Worm (Caenorhabditis elegans) whole organism, L4 larva: ENCODE data around the gene ins-3.

Experiments used
- F44E2.7 ChIP-seq: fragments of 200-800 bp; sonication (Bioruptor generic); IDR thresholded peaks from 2 replicates; pipeline ENCODE4 v2.1.2; 2022; ENCODE audit warnings: missing genetic modification characterization, missing compliant biosample characterization
- R02D3.7 ChIP-seq: fragments of 150-350 bp; sonication (generic microtip); optimal IDR thresholded peaks from 3 replicates; lab custom pipeline; 2014; ENCODE audit warnings: missing biosample characterization, missing genetic modification characterization
- T20F7.1 ChIP-seq: fragments of 200-800 bp; sonication (Bioruptor generic); optimal IDR thresholded peaks from 2 replicates; lab custom pipeline; 2018; ENCODE audit warnings: mild to moderate bottlenecking, missing genetic modification characterization, missing compliant biosample characterization
- Y105C5A.15 ChIP-seq: fragments of 200-800 bp; sonication (Bioruptor generic); IDR thresholded peaks from 2 replicates; pipeline ENCODE4 v1.3.6; 2022; ENCODE audit warnings: missing genetic modification characterization, missing compliant biosample characterization
- Y48G9A.11 ChIP-seq: fragments of 200-800 bp; sonication (Bioruptor generic); IDR thresholded peaks from 2 replicates; pipeline ENCODE4 v1.3.6; 2022; ENCODE audit warnings: missing genetic modification reagents, missing genetic modification characterization, missing compliant biosample characterization
- Y5F2A.4 ChIP-seq: fragments of 200-800 bp; sonication (Bioruptor generic); optimal IDR thresholded peaks from 2 replicates; lab custom pipeline; 2018; ENCODE audit warnings: mild to moderate bottlenecking, missing genetic modification characterization, missing compliant biosample characterization
- Y75B8A.6 ChIP-seq: fragments of 200-800 bp; sonication (Bioruptor generic); IDR thresholded peaks from 2 replicates; pipeline ENCODE4 v1.3.6; 2022; ENCODE audit warnings: missing genetic modification reagents, missing genetic modification characterization, missing compliant biosample characterization
- ceh-20 ChIP-seq: fragments of 200-800 bp; sonication (Bioruptor generic); IDR thresholded peaks from 2 replicates; pipeline ENCODE4 v1.3.6; 2022; ENCODE audit warnings: missing genetic modification reagents, missing genetic modification characterization, missing compliant biosample characterization
- ceh-28 ChIP-seq: fragments of 150-350 bp; optimal IDR thresholded peaks from 2 replicates; lab custom pipeline; 2014; ENCODE audit warnings: missing biosample characterization, missing genetic modification reagents, missing genetic modification characterization
- ceh-62 ChIP-seq: sonication (generic microtip); optimal IDR thresholded peaks from 2 replicates; lab custom pipeline; 2017; ENCODE audit warnings: missing biosample characterization, missing genetic modification characterization
- cey-2 ChIP-seq: sonication (generic microtip); optimal IDR thresholded peaks from 3 replicates; lab custom pipeline; 2017; ENCODE audit warnings: missing genetic modification characterization, mild to moderate bottlenecking, missing compliant biosample characterization, antibody characterized with exemption, borderline replicate concordance; ENCODE audit not compliant: insufficient read depth
- daf-16 ChIP-seq, 3 experiments: sonication (generic microtip); optimal IDR thresholded peaks; 2 replicates each; lab custom pipeline; 2016 to 2017; ENCODE audit warnings: missing genetic modification characterization in 3 of 3, missing genetic modification reagents in 3 of 3, mild to moderate bottlenecking in 2 of 3, missing compliant biosample characterization in 2 of 3, missing biosample characterization in 1 of 3, moderate library complexity in 1 of 3
- daf-8 ChIP-seq: fragments of 200-800 bp; sonication (Bioruptor generic); IDR thresholded peaks from 2 replicates; pipeline ENCODE4 v1.3.6; 2022; ENCODE audit warnings: missing genetic modification characterization, missing compliant biosample characterization
- dmd-6 ChIP-seq: fragments of 200-800 bp; sonication (Bioruptor generic); IDR thresholded peaks from 2 replicates; pipeline ENCODE4 v1.3.6; 2022; ENCODE audit warnings: missing genetic modification reagents, missing genetic modification characterization, missing compliant biosample characterization
- dpl-1 ChIP-seq: fragments of 150-350 bp; optimal IDR thresholded peaks from 2 replicates; lab custom pipeline; 2014; ENCODE audit warnings: missing biosample characterization, missing genetic modification reagents, missing genetic modification characterization
- fkh-10 ChIP-seq: fragments of 150-350 bp; optimal IDR thresholded peaks from 2 replicates; lab custom pipeline; 2014; ENCODE audit warnings: missing biosample characterization, missing genetic modification reagents, missing genetic modification characterization
- hif-1 ChIP-seq, 2 experiments: sonication (generic microtip); optimal IDR thresholded peaks; 2 replicates each; lab custom pipeline; 2016 to 2017; ENCODE audit warnings: missing compliant biosample characterization in 2 of 2, missing genetic modification characterization in 2 of 2, missing genetic modification reagents in 2 of 2, missing genotype in 2 of 2, mild to moderate bottlenecking in 1 of 2
- hlh-30 ChIP-seq: sonication (generic microtip); optimal IDR thresholded peaks from 2 replicates; lab custom pipeline; 2017; ENCODE audit warnings: antibody characterized with exemption, mild to moderate bottlenecking, missing genetic modification characterization, missing compliant biosample characterization; ENCODE audit not compliant: insufficient read depth
- hmg-1.1 ChIP-seq: fragments of 200-800 bp; sonication (Bioruptor generic); IDR thresholded peaks from 2 replicates; pipeline ENCODE4 v1.3.6; 2022; ENCODE audit warnings: missing genetic modification reagents, missing genetic modification characterization, missing compliant biosample characterization
- madf-5 ChIP-seq, 2 experiments: fragments of 200-800 bp; sonication (Bioruptor generic); IDR thresholded peaks; 2 replicates each; pipeline ENCODE4 v1.3.6; 2022; ENCODE audit warnings: missing compliant biosample characterization in 2 of 2, missing genetic modification characterization in 2 of 2
- madf-9 ChIP-seq: fragments of 200-800 bp; sonication (Bioruptor generic); conservative IDR thresholded peaks from 2 replicates; pipeline ENCODE4 v1.3.6; 2022; ENCODE audit warnings: missing genetic modification reagents, missing genetic modification characterization, missing compliant biosample characterization
- mdt-29 ChIP-seq: fragments of 200-800 bp; sonication (Bioruptor generic); IDR thresholded peaks from 2 replicates; pipeline ENCODE4 v1.3.6; 2022; ENCODE audit warnings: missing genetic modification reagents, missing genetic modification characterization, missing compliant biosample characterization
- mxl-2 ChIP-seq: fragments of 200-800 bp; sonication (Bioruptor generic); conservative IDR thresholded peaks from 2 replicates; pipeline ENCODE4 v1.3.6; 2022; ENCODE audit warnings: missing genetic modification reagents, missing genetic modification characterization, missing compliant biosample characterization
- nhr-10 ChIP-seq: fragments of 150-350 bp; optimal IDR thresholded peaks from 2 replicates; lab custom pipeline; 2014; ENCODE audit warnings: missing biosample characterization, missing genetic modification characterization
- nhr-11 ChIP-seq: fragments of 150-350 bp; optimal IDR thresholded peaks from 2 replicates; lab custom pipeline; 2014; ENCODE audit warnings: missing biosample characterization, missing genetic modification characterization
- nhr-77 ChIP-seq: fragments of 150-350 bp; optimal IDR thresholded peaks from 2 replicates; lab custom pipeline; 2014; ENCODE audit warnings: missing biosample characterization, missing genetic modification characterization
- pqm-1 ChIP-seq: sonication (generic microtip); optimal IDR thresholded peaks from 2 replicates; lab custom pipeline; 2017; ENCODE audit warnings: missing biosample characterization, missing genetic modification characterization
- sdz-12 ChIP-seq: fragments of 200-800 bp; sonication (Bioruptor generic); optimal IDR thresholded peaks from 2 replicates; lab custom pipeline; 2018; ENCODE audit warnings: mild to moderate bottlenecking, missing genetic modification characterization, missing compliant biosample characterization
- set-16 ChIP-seq: fragments of 200-800 bp; sonication (Bioruptor generic); IDR thresholded peaks from 2 replicates; pipeline ENCODE4 v1.3.6; 2022; ENCODE audit warnings: missing genetic modification reagents, missing genetic modification characterization, missing compliant biosample characterization
- skn-1 ChIP-seq: fragments of 150-350 bp; optimal IDR thresholded peaks from 2 replicates; lab custom pipeline; 2014; ENCODE audit warnings: missing biosample characterization, missing genetic modification characterization
- unc-39 ChIP-seq: sonication (generic microtip); optimal IDR thresholded peaks from 2 replicates; lab custom pipeline; 2017; ENCODE audit warnings: missing biosample characterization, missing genetic modification characterization
- unc-62 ChIP-seq, 3 experiments: fragments of 150-350 bp in 1 of 3; sonication (generic microtip); optimal IDR thresholded peaks in 2 of 3; peaks in 1 of 3; 1 replicate in 1 of 3; 2 replicates in 2 of 3; lab custom pipeline; 2014 to 2017; ENCODE audit warnings: missing biosample characterization in 3 of 3, missing genetic modification characterization in 3 of 3, missing genetic modification reagents in 3 of 3, missing genotype in 1 of 3
- zip-11 ChIP-seq: fragments of 200-800 bp; sonication (Bioruptor generic); IDR thresholded peaks from 2 replicates; pipeline ENCODE4 v1.3.6; 2022; ENCODE audit warnings: missing genetic modification characterization, missing compliant biosample characterization
- zip-2 ChIP-seq: fragments of 150-350 bp; optimal IDR thresholded peaks from 2 replicates; lab custom pipeline; 2014; ENCODE audit warnings: missing biosample characterization, missing genetic modification characterization
- ztf-11 ChIP-seq: fragments of 150-350 bp; optimal IDR thresholded peaks from 2 replicates; lab custom pipeline; 2014; ENCODE audit warnings: missing biosample characterization, missing genetic modification characterization

The ins-3 gene

ce11 chrII:6008887-6009286, 18.3 kb upstream of the ins-3 start, which contains the start of gene ZK84.4:
ZK84.4 (minus strand) TSS chrII:6008987.
- peak; percentile 47; the same call in 1 of the 2 replicates for TF ChIP-seq set-16 (GFP tag; lab: Robert Waterston, UW)

ce11 chrII:6001004-6001403, 10.4 kb upstream of the ins-3 start:
- no peak for TF ChIP-seq mxl-2 (GFP tag; lab: Robert Waterston, UW)
- no peak for TF ChIP-seq nhr-11 (tag; lab: Kevin White, UChicago)
- TF ChIP-seq unc-62 (GFP tag; optimal IDR thresholded peaks at IDR 0.05 in 1 of 2; lab: Kevin White, UChicago) = peak in 1 of 2 experiments; percentile 93
- no peak for TF ChIP-seq unc-62 (tag; optimal IDR thresholded peaks at IDR 0.05; lab: Kevin White, UChicago)

- no peak for TF ChIP-seq dpl-1 (GFP tag; lab: Kevin White, UChicago)
- TF ChIP-seq zip-2 (tag; lab: Kevin White, UChicago) = no peak
- no peak for TF ChIP-seq ztf-11 (tag; lab: Kevin White, UChicago)
- no peak for TF ChIP-seq hmg-1.1 (GFP tag; lab: Robert Waterston, UW)
- TF ChIP-seq dmd-6 = no peak
- no peak for TF ChIP-seq daf-8
- no peak for TF ChIP-seq ceh-20
- TF ChIP-seq set-16 (GFP tag; lab: Robert Waterston, UW) = no peak
- TF ChIP-seq F44E2.7 (GFP tag; lab: Robert Waterston, UW) = no peak
- no peak for TF ChIP-seq madf-9
- TF ChIP-seq unc-39 (tag; lab: Kevin White, UChicago) = no peak
- no peak for TF ChIP-seq ceh-28 (tag; lab: Kevin White, UChicago)
- no peak for TF ChIP-seq madf-5 (GFP tag; IDR thresholded peaks at IDR 0.05; lab: Robert Waterston, UW)
- TF ChIP-seq Y5F2A.4 = no peak
- TF ChIP-seq R02D3.7 (tag; lab: Kevin White, UChicago) = no peak
- no peak for TF ChIP-seq mdt-29 (GFP tag; lab: Robert Waterston, UW)
- TF ChIP-seq mxl-2 (GFP tag; lab: Robert Waterston, UW) = no peak
Measured at ce11 chrII:6000136-6000535, 9.6 kb upstream of the ins-3 start, which contains the start of gene ins-6. ins-6 (plus strand) TSS chrII:6000436.

- TF ChIP-seq hlh-30 (tag; lab: Kevin White, UChicago) (no peak), Y105C5A.15 (no peak), ceh-28 (tag; lab: Kevin White, UChicago) (no peak), Y75B8A.6 (GFP tag; lab: Robert Waterston, UW) (no peak), nhr-77 (tag; lab: Kevin White, UChicago) (no peak), cey-2 (no peak), pqm-1 (tag; lab: Kevin White, UChicago) (no peak)
Measured at ce11 chrII:5997257-5997656, 6.7 kb upstream of the ins-3 start, which contains the start of gene ins-5. ins-5 (plus strand) TSS chrII:5997557.

ce11 chrII:5996066-5996465, 5.5 kb upstream of the ins-3 start, which contains the start of gene ins-4:
ins-4 (plus strand) TSS chrII:5996366.
- TF ChIP-seq hif-1 (tag; optimal IDR thresholded peaks at IDR 0.05; lab: Kevin White, UChicago) = no peak
- TF ChIP-seq ceh-62 (tag; lab: Kevin White, UChicago) = no peak
- TF ChIP-seq fkh-10 (GFP tag; lab: Kevin White, UChicago) = no peak
- no peak for TF ChIP-seq ceh-28 (tag; lab: Kevin White, UChicago)
- no peak for TF ChIP-seq daf-16 (GFP tag; optimal IDR thresholded peaks at IDR 0.05; lab: Kevin White, UChicago)
- TF ChIP-seq daf-16 (tag; optimal IDR thresholded peaks at IDR 0.05; lab: Kevin White, UChicago) = no peak
- TF ChIP-seq Y48G9A.11 (GFP tag; lab: Robert Waterston, UW) = no peak
- no peak for TF ChIP-seq T20F7.1 (GFP tag; lab: Kevin White, UChicago)
- no peak for TF ChIP-seq zip-11 (GFP tag; lab: Robert Waterston, UW)
- no peak for TF ChIP-seq nhr-11 (tag; lab: Kevin White, UChicago)
- TF ChIP-seq skn-1 (tag; lab: Kevin White, UChicago) = no peak
- no peak for TF ChIP-seq Y5F2A.4
- no peak for TF ChIP-seq madf-5 (GFP tag; IDR thresholded peaks at IDR 0.05; lab: Robert Waterston, UW)
- TF ChIP-seq nhr-10 (tag; lab: Kevin White, UChicago) = no peak
- TF ChIP-seq sdz-12 (GFP tag; lab: Kevin White, UChicago) = no peak
- TF ChIP-seq, all 104 proteins: peak for 0
